Fruit fly (Drosophila melanogaster): ENCODE measurements around the gene CG4829.

Gene CG4829

DNA sequence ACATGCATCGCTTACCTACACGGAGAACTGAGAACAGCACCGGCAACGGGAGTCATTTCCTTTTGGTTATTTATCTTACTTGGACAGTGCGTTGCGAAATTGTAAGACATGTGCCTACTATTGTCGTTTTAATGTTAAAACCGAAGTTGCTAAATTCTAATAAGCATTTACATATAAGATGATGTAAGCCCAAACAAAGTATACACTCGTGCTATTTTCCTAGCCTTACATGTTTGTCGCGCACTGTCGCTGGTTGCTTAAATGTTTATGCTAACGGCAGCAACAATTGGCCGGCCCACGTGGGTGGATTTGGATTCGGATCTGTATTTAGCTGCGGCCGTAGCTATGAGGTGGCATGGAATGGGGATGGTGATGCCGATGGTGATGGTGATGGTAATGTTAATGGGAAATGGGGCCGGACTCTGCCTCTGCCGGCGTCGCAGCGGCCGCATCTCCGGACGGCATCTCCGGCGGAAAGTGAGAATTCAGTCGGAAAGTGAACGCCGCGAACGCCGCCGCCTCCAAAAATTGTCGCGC, at the start of gene CG4829 (continued):
- peak; percentile 71 for TF ChIP-seq CG6654 (GFP tag; optimal IDR thresholded peaks at IDR 0.05)
- TF ChIP-seq CG11456 (GFP tag; IDR thresholded peaks at IDR 0.05) = peak; percentile 89
- TF ChIP-seq CG15073 (GFP tag; optimal IDR thresholded peaks at IDR 0.05) = peak; percentile 10
- TF ChIP-seq Stat92E (GFP tag; optimal IDR thresholded peaks at IDR 0.05) = no peak
- TF ChIP-seq CG4730 (GFP tag; IDR thresholded peaks at IDR 0.05) = peak; percentile 83
- TF ChIP-seq CG17568 (GFP tag; optimal IDR thresholded peaks at IDR 0.05) = peak; percentile 75
- TF ChIP-seq CG6791 (GFP tag; IDR thresholded peaks at IDR 0.05; ENCODE audit: partially characterized antibody) = no peak
- TF ChIP-seq insv (GFP tag; optimal IDR thresholded peaks at IDR 0.05) = peak in 1 of 2 experiments; percentile 21
- TF ChIP-seq ham (GFP tag; IDR thresholded peaks at IDR 0.05) = peak; percentile 17; the same call in 1 of the 2 replicates
- TF ChIP-seq so (GFP tag; IDR thresholded peaks at IDR 0.05) = peak; percentile 89
- TF ChIP-seq Hr39 (optimal IDR thresholded peaks at IDR 0.05) = no peak
- TF ChIP-seq CG7745 (tag; optimal IDR thresholded peaks at IDR 0.05) = no peak
- peak; percentile 68 for TF ChIP-seq MBD-R2 (GFP tag; IDR thresholded peaks at IDR 0.05)
- TF ChIP-seq crol (GFP tag; IDR thresholded peaks at IDR 0.05) = no peak
- peak; percentile 69 for TF ChIP-seq CG8359 (GFP tag; optimal IDR thresholded peaks at IDR 0.05; ENCODE audit: borderline replicate concordance)
- peak; percentile 85 for TF ChIP-seq CG12391 (tag; optimal IDR thresholded peaks at IDR 0.05)
- peak; percentile 74 for TF ChIP-seq Dip3 (GFP tag; optimal IDR thresholded peaks at IDR 0.05)
- peak; percentile 86 for TF ChIP-seq Dek (tag; optimal IDR thresholded peaks at IDR 0.05)
- TF ChIP-seq B-H1 (GFP tag; IDR thresholded peaks at IDR 0.05) = peak; percentile 82
- TF ChIP-seq Nf-YC (tag; optimal IDR thresholded peaks at IDR 0.05) = peak; percentile 80
- TF ChIP-seq CG15011 (GFP tag; optimal IDR thresholded peaks at IDR 0.05) = peak; percentile 76
- TF ChIP-seq CG32772 (GFP tag; IDR thresholded peaks at IDR 0.05) = peak; percentile 86
- TF ChIP-seq CG18599 (GFP tag; optimal IDR thresholded peaks at IDR 0.05) = peak; percentile 87
- peak; percentile 88 for TF ChIP-seq CG4820 (GFP tag; optimal IDR thresholded peaks at IDR 0.05)
- peak; percentile 79 for TF ChIP-seq CG18619 (GFP tag; optimal IDR thresholded peaks at IDR 0.05)
- TF ChIP-seq ken (GFP tag; IDR thresholded peaks at IDR 0.05) = peak; percentile 81
- TF ChIP-seq CG3995 (GFP tag; optimal IDR thresholded peaks at IDR 0.05) = peak; percentile 19
- TF ChIP-seq hbn (GFP tag; IDR thresholded peaks at IDR 0.05; ENCODE audit: partially characterized antibody) = no peak
- TF ChIP-seq ase (GFP tag; IDR thresholded peaks at IDR 0.05) = peak; percentile 85
- peak; percentile 75 for TF ChIP-seq CG1602 (GFP tag; optimal IDR thresholded peaks at IDR 0.05)
- TF ChIP-seq Hsf (GFP tag; optimal IDR thresholded peaks at IDR 0.05) = peak; percentile 86
- peak; percentile 73 for TF ChIP-seq ab (GFP tag; optimal IDR thresholded peaks at IDR 0.05)
- no peak for TF ChIP-seq vnd (GFP tag; IDR thresholded peaks at IDR 0.05; ENCODE audit: partially characterized antibody)
- peak; percentile 86 for TF ChIP-seq Aef1 (GFP tag; IDR thresholded peaks at IDR 0.05)
- TF ChIP-seq CkIIα-i1 (GFP tag; IDR thresholded peaks at IDR 0.05) = no peak
- TF ChIP-seq CG31388 (GFP tag; optimal IDR thresholded peaks at IDR 0.05) = peak; percentile 44
- TF ChIP-seq bsh (GFP tag; optimal IDR thresholded peaks at IDR 0.05) = peak in 1 of 2 experiments; percentile 92
- peak; percentile 63 for TF ChIP-seq dmrt11E (tag; optimal IDR thresholded peaks at IDR 0.05)
- peak; percentile 58 for TF ChIP-seq vfl (GFP tag; optimal IDR thresholded peaks at IDR 0.05)
- peak; percentile 76 for TF ChIP-seq al (GFP tag; IDR thresholded peaks at IDR 0.05)
- peak; percentile 75 for TF ChIP-seq B-H2 (GFP tag; optimal IDR thresholded peaks at IDR 0.05)
- peak; percentile 78 for TF ChIP-seq abd-A (tag; optimal IDR thresholded peaks at IDR 0.05)
- TF ChIP-seq Neu2 (GFP tag; optimal IDR thresholded peaks at IDR 0.05; ENCODE audit: borderline replicate concordance) = peak; percentile 22
- TF ChIP-seq btn (GFP tag; optimal IDR thresholded peaks at IDR 0.05) = peak; percentile 76
- peak; percentile 92 for TF ChIP-seq CG11504 (tag; optimal IDR thresholded peaks at IDR 0.05)
- peak; percentile 84 for TF ChIP-seq wek (GFP tag; optimal IDR thresholded peaks at IDR 0.05)
- TF ChIP-seq Hey (tag; optimal IDR thresholded peaks at IDR 0.05) = peak; percentile 66
- TF ChIP-seq cad (GFP tag; optimal IDR thresholded peaks at IDR 0.05) = no peak
- peak; percentile 70 for TF ChIP-seq CG12155 (GFP tag; optimal IDR thresholded peaks at IDR 0.05)
- peak; percentile 84 for TF ChIP-seq CG9932 (GFP tag; IDR thresholded peaks at IDR 0.05)

All from whole organism, embryonic.